Worm (Caenorhabditis elegans) whole organism, early embryonic: ENCODE data around the gene C25F9.2.

ENCODE experiments used
- B0310.2 ChIP-seq: sonication (generic microtip); optimal IDR thresholded peaks from 2 replicates; lab custom pipeline; 2016; ENCODE audit warnings: mild to moderate bottlenecking, missing genetic modification characterization, missing compliant biosample characterization
- F13C5.2 ChIP-seq: sonication (generic microtip); optimal IDR thresholded peaks from 2 replicates; lab custom pipeline; 2017; ENCODE audit warnings: mild to moderate bottlenecking, missing genetic modification characterization, inconsistent platforms, missing compliant biosample characterization
- aly-1 ChIP-seq: sonication (generic microtip); optimal IDR thresholded peaks from 2 replicates; lab custom pipeline; 2016; ENCODE audit warnings: missing genetic modification characterization, missing compliant biosample characterization
- ama-1 ChIP-seq: fragments of 150-350 bp; optimal IDR thresholded peaks from 2 replicates; lab custom pipeline; 2014
- ceh-13 ChIP-seq: fragments of 200-800 bp; sonication (Bioruptor generic); optimal IDR thresholded peaks from 2 replicates; lab custom pipeline; 2018; ENCODE audit warnings: mild to moderate bottlenecking, missing genetic modification characterization, missing compliant biosample characterization
- ceh-36 ChIP-seq: sonication (generic microtip); optimal IDR thresholded peaks from 2 replicates; lab custom pipeline; 2016; ENCODE audit warnings: missing genetic modification characterization, inconsistent platforms, missing compliant biosample characterization
- ets-7 ChIP-seq: sonication (generic microtip); optimal IDR thresholded peaks from 2 replicates; lab custom pipeline; 2016; ENCODE audit warnings: missing genotype, missing genetic modification characterization, missing compliant biosample characterization
- flt-1 ChIP-seq: fragments of 200-800 bp; sonication (Bioruptor generic); IDR thresholded peaks from 2 replicates; pipeline ENCODE4 v1.3.6; 2022; ENCODE audit warnings: missing genetic modification characterization, missing compliant biosample characterization
- hmbx-1 ChIP-seq: sonication (generic microtip); optimal IDR thresholded peaks from 2 replicates; lab custom pipeline; 2016; ENCODE audit warnings: mild to moderate bottlenecking, missing genetic modification characterization, missing compliant biosample characterization
- hmg-4 ChIP-seq: fragments of 200-800 bp; sonication (Bioruptor generic); optimal IDR thresholded peaks from 2 replicates; lab custom pipeline; 2018; ENCODE audit warnings: mild to moderate bottlenecking, missing genetic modification characterization, missing compliant biosample characterization
- hnd-1 ChIP-seq: sonication (generic microtip); optimal IDR thresholded peaks from 2 replicates; lab custom pipeline; 2016; ENCODE audit warnings: missing genetic modification characterization, missing compliant biosample characterization
- pes-1 ChIP-seq: fragments of 200-800 bp; sonication (Bioruptor generic); IDR thresholded peaks from 2 replicates; pipeline ENCODE4 v1.3.6; 2022; ENCODE audit warnings: missing genetic modification reagents, missing genetic modification characterization, missing compliant biosample characterization
- scrt-1 ChIP-seq: fragments of 200-800 bp; sonication (Bioruptor generic); IDR thresholded peaks from 2 replicates; pipeline ENCODE4 v1.3.6; 2022; ENCODE audit warnings: missing genetic modification characterization, missing compliant biosample characterization
- sea-1 ChIP-seq: fragments of 200-800 bp; sonication (Bioruptor generic); conservative IDR thresholded peaks from 2 replicates; pipeline ENCODE4 v1.3.6; 2022; ENCODE audit warnings: missing genetic modification characterization, missing compliant biosample characterization
- tbx-11 ChIP-seq: fragments of 200-800 bp; sonication (Bioruptor generic); IDR thresholded peaks from 2 replicates; pipeline ENCODE4 v1.3.6; 2022; ENCODE audit warnings: missing genetic modification characterization, missing compliant biosample characterization
- tbx-37 ChIP-seq: fragments of 200-800 bp; sonication (Bioruptor generic); conservative IDR thresholded peaks from 2 replicates; pipeline ENCODE4 v1.3.6; 2022; ENCODE audit warnings: missing genetic modification reagents, missing genetic modification characterization, missing compliant biosample characterization
- tra-4 ChIP-seq: sonication (generic microtip); optimal IDR thresholded peaks from 2 replicates; lab custom pipeline; 2017; ENCODE audit warnings: missing genetic modification characterization, missing compliant biosample characterization

The C25F9.2 gene

ce11 chrV:19398396-19398795 is 22.9 kb upstream of the C25F9.2 start:
- TF ChIP-seq pes-1 (GFP tag; lab: Robert Waterston, UW) (no peak), sea-1 (no peak), ets-7 (tag; lab: Kevin White, UChicago) (no peak), tbx-11 (GFP tag; lab: Robert Waterston, UW) (no peak), hmg-4 (GFP tag; lab: Kevin White, UChicago) (no peak), flt-1 (no peak), hnd-1 (tag; lab: Kevin White, UChicago) (no peak), F13C5.2 (tag; lab: Kevin White, UChicago) (no peak), ama-1 (lab: Kevin White, UChicago) (no peak), tra-4 (tag; lab: Kevin White, UChicago) (no peak), hmbx-1 (no peak), scrt-1 (no peak), ceh-36 (tag; lab: Kevin White, UChicago) (no peak), aly-1 (tag; lab: Kevin White, UChicago) (no peak), B0310.2 (tag; lab: Kevin White, UChicago) (no peak), tbx-37 (GFP tag; lab: Robert Waterston, UW) (no peak), ceh-13 (GFP tag; lab: Kevin White, UChicago) (no peak)

- no peak for TF ChIP-seq hnd-1 (tag; lab: Kevin White, UChicago)
- no peak for TF ChIP-seq ceh-36 (tag; lab: Kevin White, UChicago)
- no peak for TF ChIP-seq tbx-11 (GFP tag; lab: Robert Waterston, UW)
- TF ChIP-seq hmbx-1 = no peak
- no peak for TF ChIP-seq tra-4 (tag; lab: Kevin White, UChicago)
- TF ChIP-seq sea-1 = no peak
- TF ChIP-seq F13C5.2 (tag; lab: Kevin White, UChicago) = no peak
- no peak for TF ChIP-seq B0310.2 (tag; lab: Kevin White, UChicago)
- TF ChIP-seq hmg-4 (GFP tag; lab: Kevin White, UChicago) = no peak
- TF ChIP-seq ama-1 (lab: Kevin White, UChicago) = no peak
- no peak for TF ChIP-seq aly-1 (tag; lab: Kevin White, UChicago)
- TF ChIP-seq pes-1 (GFP tag; lab: Robert Waterston, UW) = no peak
- TF ChIP-seq ets-7 (tag; lab: Kevin White, UChicago) = no peak
These were observed 22.4 kb upstream of the C25F9.2 start, which contains the start of gene C25F9.13 for ce11 chrV:19398882-19399281. Gene C25F9.13, minus strand, starts transcription at chrV:19398982.

- TF ChIP-seq scrt-1 (no peak), hnd-1 (tag; lab: Kevin White, UChicago) (no peak), pes-1 (GFP tag; lab: Robert Waterston, UW) (no peak), hmg-4 (GFP tag; lab: Kevin White, UChicago) (no peak), B0310.2 (tag; lab: Kevin White, UChicago) (no peak), ceh-13 (GFP tag; lab: Kevin White, UChicago) (no peak), ceh-36 (tag; lab: Kevin White, UChicago) (no peak), tra-4 (tag; lab: Kevin White, UChicago) (no peak), ets-7 (tag; lab: Kevin White, UChicago) (no peak), F13C5.2 (tag; lab: Kevin White, UChicago) (no peak), aly-1 (tag; lab: Kevin White, UChicago) (no peak), hmbx-1 (no peak), tbx-37 (GFP tag; lab: Robert Waterston, UW) (no peak), tbx-11 (GFP tag; lab: Robert Waterston, UW) (no peak), sea-1 (no peak), ama-1 (lab: Kevin White, UChicago) (no peak), flt-1 (no peak)
These were observed 20.7 kb upstream of the C25F9.2 start, which contains the start of gene srw-86 for ce11 chrV:19400619-19401018. Gene srw-86, minus strand, starts transcription at chrV:19400719.

- TF ChIP-seq tbx-11 (GFP tag; lab: Robert Waterston, UW) (no peak), hmbx-1 (no peak), hmg-4 (GFP tag; lab: Kevin White, UChicago) (no peak), ceh-13 (GFP tag; lab: Kevin White, UChicago) (no peak), sea-1 (no peak), pes-1 (GFP tag; lab: Robert Waterston, UW) (no peak), tra-4 (tag; lab: Kevin White, UChicago) (no peak), ceh-36 (tag; lab: Kevin White, UChicago) (no peak), ama-1 (lab: Kevin White, UChicago) (no peak), hnd-1 (tag; lab: Kevin White, UChicago) (no peak), ets-7 (tag; lab: Kevin White, UChicago) (no peak), flt-1 (no peak)
These were observed 19.8 kb upstream of the C25F9.2 start for ce11 chrV:19401429-19401828.

ce11 chrV:19402855-19403254 is 18.4 kb upstream of the C25F9.2 start, which contains the start of gene C25F9.12:
Gene C25F9.12, minus strand, starts transcription at chrV:19402955.
- TF ChIP-seq tbx-11 (GFP tag; lab: Robert Waterston, UW) = no peak
- TF ChIP-seq hmbx-1 = no peak
- no peak for TF ChIP-seq hmg-4 (GFP tag; lab: Kevin White, UChicago)

- TF ChIP-seq tra-4 (tag; lab: Kevin White, UChicago) (no peak), hmg-4 (GFP tag; lab: Kevin White, UChicago) (no peak), tbx-11 (GFP tag; lab: Robert Waterston, UW) (no peak), ceh-36 (tag; lab: Kevin White, UChicago) (no peak), ama-1 (lab: Kevin White, UChicago) (no peak), hnd-1 (tag; lab: Kevin White, UChicago) (no peak), sea-1 (no peak), B0310.2 (tag; lab: Kevin White, UChicago) (no peak), hmbx-1 (no peak), aly-1 (tag; lab: Kevin White, UChicago) (no peak), flt-1 (no peak), pes-1 (GFP tag; lab: Robert Waterston, UW) (no peak), ets-7 (tag; lab: Kevin White, UChicago) (no peak), F13C5.2 (tag; lab: Kevin White, UChicago) (no peak), tbx-37 (GFP tag; lab: Robert Waterston, UW) (no peak), scrt-1 (no peak)
These were observed 17.7 kb upstream of the C25F9.2 start for ce11 chrV:19403619-19404018.

- TF ChIP-seq hmbx-1 (no peak), tbx-37 (GFP tag; lab: Robert Waterston, UW) (no peak), B0310.2 (tag; lab: Kevin White, UChicago) (no peak), hnd-1 (tag; lab: Kevin White, UChicago) (no peak), scrt-1 (no peak), sea-1 (no peak), pes-1 (GFP tag; lab: Robert Waterston, UW) (no peak), ceh-13 (GFP tag; lab: Kevin White, UChicago) (no peak), ceh-36 (tag; lab: Kevin White, UChicago) (no peak), tra-4 (tag; lab: Kevin White, UChicago) (no peak), hmg-4 (GFP tag; lab: Kevin White, UChicago) (no peak), tbx-11 (GFP tag; lab: Robert Waterston, UW) (no peak), F13C5.2 (tag; lab: Kevin White, UChicago) (no peak), aly-1 (tag; lab: Kevin White, UChicago) (no peak), ama-1 (lab: Kevin White, UChicago) (no peak), flt-1 (no peak), ets-7 (tag; lab: Kevin White, UChicago) (no peak)
These were observed 15.9 kb upstream of the C25F9.2 start, which contains the start of the genes C25F9.6 and C25F9.10 for ce11 chrV:19405276-19405815. Gene C25F9.6, minus strand, starts transcription at chrV:19405326. Gene C25F9.10, plus strand, starts transcription at chrV:19405729.
